Fruit fly (Drosophila melanogaster): ENCODE measurements around the gene Npc2d.

Npc2d gene

DNA sequence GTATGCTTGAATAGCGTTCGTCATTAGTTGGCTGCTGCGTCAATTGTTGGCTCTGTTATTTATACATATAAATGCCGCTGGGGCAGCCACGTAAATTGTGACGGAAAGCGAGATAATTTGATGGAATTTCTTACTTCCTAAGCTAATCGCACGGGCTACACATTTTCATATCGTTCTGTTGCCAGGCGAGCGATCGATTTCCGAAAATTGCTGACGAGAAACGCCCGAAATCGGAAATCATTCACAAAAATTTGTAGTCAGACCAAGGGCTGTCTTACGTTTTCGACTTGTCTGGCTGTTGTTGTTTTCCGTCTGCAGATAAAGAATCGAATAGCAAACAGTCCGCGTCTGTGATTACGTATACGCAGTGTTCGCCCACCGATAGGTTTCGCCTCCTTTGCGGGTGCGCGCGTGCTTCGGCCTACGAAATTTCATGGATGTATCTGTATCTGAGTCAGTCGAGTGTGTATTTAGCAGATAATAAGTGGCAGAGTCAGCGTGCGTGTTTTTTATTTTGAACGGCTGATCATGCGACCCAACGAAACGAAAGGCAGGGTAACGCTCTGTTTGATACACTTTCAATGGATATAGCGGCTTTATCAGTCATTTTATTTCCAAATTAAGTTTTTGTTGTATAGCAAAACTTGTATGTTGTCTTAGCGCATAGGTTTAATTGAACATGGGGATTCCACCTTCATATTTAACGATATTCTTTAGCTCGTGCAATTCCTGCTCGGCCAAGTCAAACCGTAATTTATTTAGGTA is 41.8 kb upstream of the Npc2d start (continued):
- TF ChIP-seq lola (GFP tag; optimal IDR thresholded peaks at IDR 0.05): no peak
- peak; percentile 17 for TF ChIP-seq CG1602 (GFP tag; optimal IDR thresholded peaks at IDR 0.05)
- peak; percentile 58; the same call in 2 of the 4 replicates for TF ChIP-seq Gug (GFP tag; IDR thresholded peaks at IDR 0.05)
- peak; percentile 73 for TF ChIP-seq grau (tag; optimal IDR thresholded peaks at IDR 0.05)
- TF ChIP-seq Stat92E (GFP tag; optimal IDR thresholded peaks at IDR 0.05): no peak
- no peak for TF ChIP-seq CG5245 (GFP tag; optimal IDR thresholded peaks at IDR 0.05)
- TF ChIP-seq Dek (tag; optimal IDR thresholded peaks at IDR 0.05): peak; percentile 63
- no peak for TF ChIP-seq inv (GFP tag; IDR thresholded peaks at IDR 0.05; ENCODE audit: partially characterized antibody)
- TF ChIP-seq stc (GFP tag; IDR thresholded peaks at IDR 0.05): peak; percentile 56; the same call in 1 of the 2 replicates
- peak; percentile 36; the same call in 1 of the 2 replicates for TF ChIP-seq CG17612 (GFP tag; IDR thresholded peaks at IDR 0.05)
- peak; percentile 34; the same call in 1 of the 3 replicates for TF ChIP-seq CG14050 (GFP tag; IDR thresholded peaks at IDR 0.05)
- TF ChIP-seq CG18262 (tag; optimal IDR thresholded peaks at IDR 0.05): peak; percentile 59
- TF ChIP-seq Hr3 (GFP tag; optimal IDR thresholded peaks at IDR 0.05): peak; percentile 52
- TF ChIP-seq schlank (tag; optimal IDR thresholded peaks at IDR 0.05): peak; percentile 73
- peak; percentile 55 for TF ChIP-seq Ada2b (GFP tag; IDR thresholded peaks at IDR 0.05)
- no peak for TF ChIP-seq CG1024 (GFP tag; IDR thresholded peaks at IDR 0.05)
- TF ChIP-seq CG14441 (GFP tag; IDR thresholded peaks at IDR 0.05): peak; percentile 64
- TF ChIP-seq CG9609 (GFP tag; optimal IDR thresholded peaks at IDR 0.05): peak; percentile 49
- peak; percentile 45 for TF ChIP-seq CG12236 (GFP tag; optimal IDR thresholded peaks at IDR 0.05)
- TF ChIP-seq CG32532 (GFP tag; IDR thresholded peaks at IDR 0.05): peak; percentile 79
- TF ChIP-seq salm (tag; optimal IDR thresholded peaks at IDR 0.05): peak; percentile 42
- TF ChIP-seq Fer2 (tag; optimal IDR thresholded peaks at IDR 0.05): peak; percentile 43
- TF ChIP-seq sima (GFP tag; optimal IDR thresholded peaks at IDR 0.05): no peak
- peak; percentile 4 for TF ChIP-seq CG16815 (GFP tag; optimal IDR thresholded peaks at IDR 0.05)
- peak; percentile 56; the same call in 1 of the 2 replicates for TF ChIP-seq chm (GFP tag; IDR thresholded peaks at IDR 0.05)
- TF ChIP-seq CG10366 (GFP tag; IDR thresholded peaks at IDR 0.05): peak; percentile 42; the same call in 1 of the 2 replicates
- TF ChIP-seq cato (GFP tag; optimal IDR thresholded peaks at IDR 0.05; ENCODE audit: borderline replicate concordance): no peak
- TF ChIP-seq sr (GFP tag; IDR thresholded peaks at IDR 0.05): peak; percentile 56; the same call in 1 of the 3 replicates
- no peak for TF ChIP-seq CG3065 (GFP tag; optimal IDR thresholded peaks at IDR 0.05)
- no peak for TF ChIP-seq sna (GFP tag; IDR thresholded peaks at IDR 0.05; ENCODE audit: partially characterized antibody)
- peak; percentile 45 for TF ChIP-seq sqz (GFP tag; optimal IDR thresholded peaks at IDR 0.05)
- TF ChIP-seq Sry-δ (GFP tag; optimal IDR thresholded peaks at IDR 0.05): no peak
- peak; percentile 53 for TF ChIP-seq vfl (GFP tag; optimal IDR thresholded peaks at IDR 0.05)
- peak; percentile 27 for TF ChIP-seq gcm2 (GFP tag; optimal IDR thresholded peaks at IDR 0.05)
- TF ChIP-seq trh (GFP tag; optimal IDR thresholded peaks at IDR 0.05): peak; percentile 34
- peak; percentile 49 for TF ChIP-seq CG7786 (GFP tag; optimal IDR thresholded peaks at IDR 0.05)
- TF ChIP-seq seq (GFP tag; IDR thresholded peaks at IDR 0.05): peak; percentile 39; the same call in 1 of the 2 replicates
- TF ChIP-seq pum (GFP tag; optimal IDR thresholded peaks at IDR 0.05): peak; percentile 50
- peak; percentile 50; the same call in 1 of the 2 replicates for TF ChIP-seq Taf1 (GFP tag; IDR thresholded peaks at IDR 0.05)
- TF ChIP-seq CG12299 (tag; optimal IDR thresholded peaks at IDR 0.05): peak; percentile 32
- TF ChIP-seq Hey (tag; optimal IDR thresholded peaks at IDR 0.05): peak; percentile 59
- TF ChIP-seq sisA (GFP tag; IDR thresholded peaks at IDR 0.05): peak; percentile 45; the same call in 1 of the 2 replicates
- peak; percentile 80 for TF ChIP-seq BtbVII (GFP tag; optimal IDR thresholded peaks at IDR 0.05)
- peak; percentile 51 for TF ChIP-seq ATbp (GFP tag; optimal IDR thresholded peaks at IDR 0.05)
- no peak for TF ChIP-seq croc (GFP tag; conservative IDR thresholded peaks at IDR 0.05)
- TF ChIP-seq CG7357 (GFP tag; IDR thresholded peaks at IDR 0.05): peak; percentile 63
- peak; percentile 71 for TF ChIP-seq CG6689 (GFP tag; IDR thresholded peaks at IDR 0.05)
- TF ChIP-seq ssp (GFP tag; IDR thresholded peaks at IDR 0.05): no peak
- peak; percentile 64 for TF ChIP-seq nmo (GFP tag; optimal IDR thresholded peaks at IDR 0.05)
